Worm (Caenorhabditis elegans): Measurements from ENCODE around the gene dnj-20.

Gene dnj-20

DNA sequence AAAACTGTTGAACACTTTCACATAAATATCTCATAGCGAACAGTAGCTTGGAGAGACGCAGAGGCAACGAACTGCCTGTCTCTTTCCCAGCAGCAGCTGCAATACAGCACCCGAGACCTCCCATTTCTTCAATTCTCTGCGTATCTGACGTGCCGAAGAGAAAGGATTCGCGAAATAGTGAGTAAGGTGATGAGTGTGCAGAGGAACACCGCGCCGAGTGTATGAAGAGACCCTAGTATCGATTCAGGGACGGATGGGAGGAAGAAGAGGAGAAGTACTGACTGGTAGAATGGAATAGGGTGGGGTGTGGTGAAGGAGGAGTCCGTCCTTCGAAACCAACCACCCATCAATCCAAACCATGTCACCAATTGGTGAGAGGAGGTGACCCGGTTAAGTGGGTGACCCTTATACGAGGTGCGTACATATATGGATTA is 22.2 kb upstream of the dnj-20 start (continued):
- peak; percentile 40 for TF ChIP-seq lir-3 (tag; optimal IDR thresholded peaks at IDR 0.05; ENCODE audit: poor library complexity)
- no peak for TF ChIP-seq nhr-12 (tag; optimal IDR thresholded peaks at IDR 0.05)

DNA sequence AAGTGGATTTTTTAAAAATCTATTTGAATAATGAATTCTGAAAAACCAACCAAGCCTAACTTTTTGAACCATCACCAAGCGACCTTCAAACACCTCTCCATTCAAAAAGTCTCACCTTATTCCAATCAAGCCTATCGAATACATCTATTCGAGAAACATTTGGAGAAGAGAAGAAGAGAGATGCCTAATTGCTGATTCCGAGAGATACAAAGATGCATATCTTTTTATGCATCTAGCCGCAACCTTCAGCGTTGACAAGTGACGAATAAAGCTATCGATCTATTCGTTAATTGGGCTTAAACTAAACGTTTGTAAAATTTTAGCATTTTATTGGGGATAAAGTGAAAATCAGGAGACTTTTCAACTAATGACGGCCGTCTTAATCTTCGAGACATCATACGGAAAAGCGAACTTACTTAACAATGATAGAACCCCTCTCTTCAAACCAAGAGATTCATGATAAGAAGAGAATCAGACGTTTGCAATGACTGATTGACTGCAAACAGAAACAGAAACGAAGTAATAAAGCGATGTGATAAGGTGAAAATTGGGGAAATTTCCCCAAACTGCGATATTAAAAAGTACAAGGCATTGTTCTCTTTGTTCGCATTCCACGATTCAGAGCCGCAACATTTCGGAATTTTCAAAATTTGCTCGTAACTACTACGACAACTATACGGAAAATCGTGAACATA is 21.1 kb upstream of the dnj-20 start:
- peak; percentile 49 for TF ChIP-seq rnt-1 (tag; optimal IDR thresholded peaks at IDR 0.05)
- TF ChIP-seq nhr-85 (tag): peak; percentile 83
- TF ChIP-seq blmp-1 (tag; optimal IDR thresholded peaks at IDR 0.05): peak; percentile 56
- no peak for TF ChIP-seq unc-62 (GFP tag; optimal IDR thresholded peaks at IDR 0.05)
- peak; percentile 48 for TF ChIP-seq mep-1 (tag; optimal IDR thresholded peaks at IDR 0.05)
- TF ChIP-seq ets-5 (GFP tag; IDR thresholded peaks at IDR 0.05): no peak
- TF ChIP-seq elt-3 (tag; optimal IDR thresholded peaks at IDR 0.05): peak in 1 of 6 experiments; percentile 24
- TF ChIP-seq lin-14 (GFP tag; optimal IDR thresholded peaks at IDR 0.05): peak; percentile 50
- TF ChIP-seq lsy-2 (tag; optimal IDR thresholded peaks at IDR 0.05): no peak

DNA sequence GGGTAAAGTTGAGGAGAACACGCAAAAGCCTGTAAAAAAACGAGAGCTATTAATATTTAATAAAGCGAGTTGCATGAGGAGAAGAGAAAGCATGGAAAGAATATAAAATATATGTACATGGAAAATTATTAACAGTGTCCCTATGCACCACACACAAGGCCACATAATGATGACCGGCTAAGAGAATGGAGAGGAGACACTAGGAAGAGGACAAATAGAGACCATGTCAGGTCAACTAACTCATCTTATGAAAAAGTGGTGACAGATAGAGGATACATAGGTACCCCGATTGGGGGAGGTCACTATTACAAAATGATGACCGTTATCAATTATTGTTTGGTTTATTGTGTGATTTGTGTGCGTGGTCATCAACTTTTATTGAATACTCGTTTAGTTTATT is 20.5 kb upstream of the dnj-20 start, which contains the start of gene fzr-1:
fzr-1 (minus strand) TSS at position 29 of the 400 bp plus-strand sequence.
- TF ChIP-seq mdl-1 (tag; optimal IDR thresholded peaks at IDR 0.05) (no peak), skn-1 (tag; optimal IDR thresholded peaks at IDR 0.05) (no peak), elt-2 (tag; optimal IDR thresholded peaks at IDR 0.05) (no peak), lin-39 (tag; optimal IDR thresholded peaks at IDR 0.05) (no peak), elt-3 (tag; optimal IDR thresholded peaks at IDR 0.05) (no peak), efl-3 (GFP tag; optimal IDR thresholded peaks at IDR 0.05) (no peak), hlh-4 (tag; optimal IDR thresholded peaks at IDR 0.05) (no peak), nhr-90 (tag; optimal IDR thresholded peaks at IDR 0.05; ENCODE audit: poor library complexity) (no peak), sptf-1 (tag; optimal IDR thresholded peaks at IDR 0.05) (no peak), hpl-2 (GFP tag; optimal IDR thresholded peaks at IDR 0.05) (no peak), unc-30 (tag; optimal IDR thresholded peaks at IDR 0.05) (no peak)

DNA sequence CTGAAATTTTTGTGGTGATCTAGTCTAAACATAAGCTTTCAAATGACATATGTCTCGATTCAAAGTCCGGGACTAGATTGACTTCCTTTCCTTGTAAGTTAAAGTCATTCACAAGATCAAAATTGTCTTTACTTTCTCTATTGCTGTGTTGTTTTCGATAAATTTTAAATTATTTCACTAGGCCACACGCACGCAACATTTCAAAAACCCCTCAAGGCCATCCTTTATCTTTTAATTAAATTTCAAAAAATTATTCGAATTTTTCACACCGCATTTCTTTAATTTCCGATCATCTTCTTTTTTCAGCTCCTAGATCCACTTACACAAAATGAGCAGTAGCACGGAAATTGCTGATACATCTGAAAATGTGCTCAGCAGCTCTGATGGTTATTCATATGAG is 12.3 kb upstream of the dnj-20 start, which contains the start of gene ZK1307.7:
ZK1307.7 (plus strand) TSS at position 301 of the 400 bp plus-strand sequence.
- no peak for TF ChIP-seq isw-1 (GFP tag; IDR thresholded peaks at IDR 0.05)
- TF ChIP-seq zip-4 (GFP tag; optimal IDR thresholded peaks at IDR 0.05): no peak
- no peak for TF ChIP-seq tbx-2 (tag; optimal IDR thresholded peaks at IDR 0.05)
- no peak for TF ChIP-seq nhr-20 (tag; optimal IDR thresholded peaks at IDR 0.05)
- no peak for TF ChIP-seq ets-5 (GFP tag; IDR thresholded peaks at IDR 0.05)
- no peak for TF ChIP-seq nhr-76 (tag; optimal IDR thresholded peaks at IDR 0.05)
- no peak for TF ChIP-seq nhr-47 (tag; optimal IDR thresholded peaks at IDR 0.05)
- no peak for TF ChIP-seq ces-1 (GFP tag; optimal IDR thresholded peaks at IDR 0.05)

DNA sequence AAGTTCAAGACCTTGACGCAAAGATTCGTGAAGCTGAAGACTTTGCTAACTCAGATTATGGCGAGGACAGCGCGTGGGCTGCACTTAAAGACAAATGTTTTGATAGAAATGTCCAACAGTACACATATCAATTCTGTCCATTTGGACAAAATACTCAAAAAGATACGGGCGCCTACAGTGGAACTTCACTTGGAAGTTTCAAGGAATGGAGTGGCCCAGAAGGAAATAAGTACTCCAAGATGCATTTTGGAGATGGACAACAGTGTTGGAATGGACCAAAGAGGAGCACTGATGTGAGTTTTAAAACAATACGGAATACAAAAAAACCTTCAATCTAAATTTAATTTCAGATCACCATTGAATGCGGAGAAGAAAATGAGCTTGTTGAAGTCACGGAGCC is 2.0 kb upstream of the dnj-20 start:
- TF ChIP-seq Y116A8C.19 (tag; optimal IDR thresholded peaks at IDR 0.05; ENCODE audit: borderline replicate concordance) (no peak), ces-1 (GFP tag; optimal IDR thresholded peaks at IDR 0.05) (no peak), snu-23 (GFP tag; optimal IDR thresholded peaks at IDR 0.05) (no peak), dsc-1 (tag; optimal IDR thresholded peaks at IDR 0.05) (no peak), xbp-1 (tag; optimal IDR thresholded peaks at IDR 0.05) (no peak), snpc-4 (tag; optimal IDR thresholded peaks at IDR 0.05) (no peak), nhr-237 (tag; optimal IDR thresholded peaks at IDR 0.05) (no peak), nhr-71 (tag; optimal IDR thresholded peaks at IDR 0.05) (no peak), lin-35 (GFP tag; optimal IDR thresholded peaks at IDR 0.05) (no peak), nhr-11 (tag; optimal IDR thresholded peaks at IDR 0.05) (no peak), nhr-12 (tag; optimal IDR thresholded peaks at IDR 0.05) (no peak), ama-1 (optimal IDR thresholded peaks at IDR 0.05) (no peak), lsy-2 (tag; optimal IDR thresholded peaks at IDR 0.05) (no peak)

Data from whole organism, L1 larva.